Fruit fly (Drosophila melanogaster): Measurements from ENCODE around the gene pes.
"Not testable (repeated sequence)": the region's sequence is repeated elsewhere in the genome, so short reads cannot be mapped to it uniquely, and the experiment has no call there.

- not testable (repeated sequence) for TF ChIP-seq CG8478 (optimal IDR thresholded peaks at IDR 0.05); psq (optimal IDR thresholded peaks at IDR 0.05); usp (GFP tag; optimal IDR thresholded peaks at IDR 0.05)
Measured at dm6 chr2L:7983646-7984045, 10.3 kb downstream of the pes start, which contains the start of gene CG7231.
